Worm (Caenorhabditis elegans): Measurements from ENCODE around the gene srd-27.
"Not testable (repeated sequence)": the region's sequence is repeated elsewhere in the genome, so short reads cannot be mapped to it uniquely, and the experiment has no call there.

DNA sequence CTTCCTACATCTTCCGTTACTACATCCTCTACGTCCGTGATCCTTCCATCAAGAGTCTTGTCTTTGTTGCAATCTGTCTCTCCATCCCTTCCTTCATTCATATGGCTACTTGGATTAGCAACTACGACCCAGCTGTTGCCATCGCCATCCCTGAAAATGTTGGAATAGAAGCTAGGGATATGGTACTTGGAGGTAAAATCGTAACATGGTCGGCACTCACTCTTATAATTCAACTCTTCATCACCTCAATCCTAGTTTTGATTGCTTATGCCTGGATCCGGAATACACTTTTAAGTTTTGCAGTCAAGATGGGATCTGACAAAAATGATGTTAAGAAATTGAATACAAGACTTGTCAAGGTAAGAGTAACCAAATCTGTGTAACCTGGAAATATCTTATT lies 569 bp downstream of the srd-27 start, which contains the start of gene T26E4.18:
- TF ChIP-seq tab-1 (GFP tag; IDR thresholded peaks at IDR 0.05); flt-1 (GFP tag; IDR thresholded peaks at IDR 0.05); med-1 (GFP tag; optimal IDR thresholded peaks at IDR 0.05; ENCODE audit: insufficient read depth); ref-1 (GFP tag; conservative IDR thresholded peaks at IDR 0.05); ztf-23 (GFP tag; IDR thresholded peaks at IDR 0.05); klf-2 (GFP tag; conservative IDR thresholded peaks at IDR 0.05): not testable (repeated sequence)
